Fruit fly (Drosophila melanogaster) whole organism: ENCODE results near the gene aay.

Experiments
- CG8478 ChIP-seq: fragments of >200 bp; optimal IDR thresholded peaks from 2 replicates; lab custom pipeline; 2018; ENCODE audit warnings: inconsistent platforms
- Dll ChIP-seq: fragments of >200 bp; optimal IDR thresholded peaks from 2 replicates; lab custom pipeline; 2017

DNA sequence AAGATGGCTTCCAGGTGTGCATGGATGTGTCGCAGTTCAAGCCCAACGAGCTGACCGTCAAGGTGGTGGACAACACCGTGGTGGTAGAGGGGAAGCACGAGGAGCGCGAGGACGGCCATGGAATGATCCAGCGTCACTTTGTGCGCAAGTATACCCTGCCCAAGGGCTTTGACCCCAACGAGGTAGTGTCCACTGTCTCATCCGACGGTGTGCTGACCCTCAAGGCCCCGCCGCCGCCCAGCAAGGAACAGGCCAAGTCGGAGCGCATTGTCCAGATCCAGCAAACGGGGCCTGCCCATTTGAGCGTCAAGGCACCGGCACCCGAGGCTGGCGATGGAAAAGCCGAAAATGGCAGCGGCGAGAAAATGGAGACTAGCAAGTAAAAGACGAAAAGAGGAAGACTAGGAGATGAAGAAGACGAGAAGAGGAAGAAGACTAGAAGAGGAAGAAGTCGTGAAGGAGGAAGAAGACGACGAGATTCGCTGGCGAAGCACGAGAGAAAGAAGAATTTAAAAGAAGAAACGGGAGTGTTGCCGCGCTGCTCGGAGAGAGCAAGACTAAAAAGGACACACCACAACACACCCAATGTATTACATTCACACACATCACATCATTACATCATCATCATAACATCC, 38.5 kb upstream of the aay start:
- no peak for TF ChIP-seq Dll (lab: Kevin White, UChicago)
- TF ChIP-seq CG8478 = no peak
